Fruit fly (Drosophila melanogaster) whole organism, embryonic: ENCODE measurements around the gene CG18675.

ENCODE experiments used
- ATbp ChIP-seq: fragments of 200-800 bp; sonication (Bioruptor generic); optimal IDR thresholded peaks from 2 replicates; lab custom pipeline; 2017; ENCODE audit warnings: missing biosample characterization, mild to moderate bottlenecking, missing genetic modification characterization, missing genetic modification reagents
- Abd-B ChIP-seq: fragments of 200-800 bp; sonication (Bioruptor generic); optimal IDR thresholded peaks from 2 replicates; lab custom pipeline; 2018; ENCODE audit warnings: missing biosample characterization, mild to moderate bottlenecking, missing genetic modification characterization, moderate library complexity
- Antp ChIP-seq: fragments of 200-800 bp; sonication (Bioruptor generic); optimal IDR thresholded peaks from 3 replicates; lab custom pipeline; 2016; ENCODE audit warnings: missing biosample characterization, missing genetic modification characterization
- CG10431 ChIP-seq: fragments of 200-800 bp; sonication (Bioruptor generic); optimal IDR thresholded peaks from 3 replicates; lab custom pipeline; 2018; ENCODE audit warnings: missing biosample characterization, mild to moderate bottlenecking, missing genetic modification characterization
- CG12155 ChIP-seq: fragments of 200-800 bp; sonication (Bioruptor generic); optimal IDR thresholded peaks from 3 replicates; lab custom pipeline; 2016; ENCODE audit warnings: missing biosample characterization, missing genetic modification characterization
- CG12391 ChIP-seq: fragments of 200-800 bp; sonication (Bioruptor generic); optimal IDR thresholded peaks from 3 replicates; lab custom pipeline; 2018; ENCODE audit warnings: missing biosample characterization, mild to moderate bottlenecking, missing genetic modification characterization, moderate library complexity
- CG14710 ChIP-seq: fragments of 200-800 bp; sonication (Bioruptor generic); optimal IDR thresholded peaks from 3 replicates; lab custom pipeline; 2019; ENCODE audit warnings: missing biosample characterization, mild to moderate bottlenecking, missing genetic modification characterization, moderate library complexity
- CG15601 ChIP-seq: fragments of 200-800 bp; sonication (Bioruptor generic); optimal IDR thresholded peaks from 3 replicates; lab custom pipeline; 2019; ENCODE audit warnings: missing biosample characterization, mild to moderate bottlenecking, missing genetic modification characterization, moderate library complexity
- CG15696 ChIP-seq: fragments of 200-800 bp; sonication (Bioruptor generic); optimal IDR thresholded peaks from 2 replicates; lab custom pipeline; 2019; ENCODE audit warnings: missing biosample characterization, mild to moderate bottlenecking, missing genetic modification characterization, moderate library complexity
- CG2202 ChIP-seq: fragments of 200-800 bp; sonication (Bioruptor generic); optimal IDR thresholded peaks from 2 replicates; lab custom pipeline; 2018; ENCODE audit warnings: missing biosample characterization, mild to moderate bottlenecking, missing genetic modification characterization
- CG32532 ChIP-seq: fragments of 200-800 bp; sonication (Bioruptor generic); IDR thresholded peaks from 2 replicates; pipeline ENCODE4 v1.3.6; 2022; ENCODE audit warnings: missing biosample characterization, missing genetic modification characterization
- CG4328 ChIP-seq: fragments of 200-800 bp; sonication (Bioruptor generic); optimal IDR thresholded peaks from 3 replicates; lab custom pipeline; 2017; ENCODE audit warnings: missing biosample characterization, missing genetic modification reagents, missing genetic modification characterization
- CG4424 ChIP-seq: fragments of 200-800 bp; sonication (Bioruptor generic); optimal IDR thresholded peaks from 3 replicates; lab custom pipeline; 2016; ENCODE audit warnings: missing biosample characterization, missing genetic modification characterization
- CG7357 ChIP-seq: fragments of 200-800 bp; sonication (Bioruptor generic); IDR thresholded peaks from 3 replicates; pipeline ENCODE4 v1.3.6; 2022; ENCODE audit warnings: missing biosample characterization, missing genetic modification characterization
- CG9876 ChIP-seq: fragments of 200-800 bp; sonication (Bioruptor generic); optimal IDR thresholded peaks from 2 replicates; lab custom pipeline; 2016; ENCODE audit warnings: missing biosample characterization, missing genetic modification characterization
- Lhr ChIP-seq: fragments of 200-800 bp; sonication (Bioruptor generic); optimal IDR thresholded peaks from 3 replicates; lab custom pipeline; 2017; ENCODE audit warnings: mild to moderate bottlenecking, missing biosample characterization, missing genetic modification reagents, missing genetic modification characterization
- Max ChIP-seq: fragments of 200-800 bp; sonication (Bioruptor generic); optimal IDR thresholded peaks from 2 replicates; lab custom pipeline; 2016; ENCODE audit warnings: missing biosample characterization, mild to moderate bottlenecking, missing genetic modification characterization
- Nf-YB ChIP-seq: fragments of 200-800 bp; sonication (Bioruptor generic); optimal IDR thresholded peaks from 3 replicates; lab custom pipeline; 2019; ENCODE audit warnings: missing biosample characterization, mild to moderate bottlenecking, missing genetic modification characterization, moderate library complexity
- Nf-YC ChIP-seq: fragments of 200-800 bp; optimal IDR thresholded peaks from 3 replicates; lab custom pipeline; 2019; ENCODE audit warnings: missing biosample characterization, mild to moderate bottlenecking, missing genetic modification characterization, moderate library complexity
- Oli ChIP-seq: fragments of 200-800 bp; sonication (Bioruptor generic); optimal IDR thresholded peaks from 2 replicates; lab custom pipeline; 2018; ENCODE audit warnings: missing biosample characterization, mild to moderate bottlenecking, missing genetic modification characterization, moderate library complexity
- PHDP ChIP-seq: fragments of 200-800 bp; sonication (Bioruptor generic); optimal IDR thresholded peaks from 3 replicates; lab custom pipeline; 2018; ENCODE audit warnings: missing biosample characterization, mild to moderate bottlenecking, missing genetic modification characterization, moderate library complexity
- Scr ChIP-seq: fragments of 200-800 bp; sonication (Bioruptor generic); IDR thresholded peaks from 2 replicates; pipeline ENCODE4 v1.3.6; 2022; ENCODE audit warnings: missing biosample characterization, missing genetic modification characterization; ENCODE audit not compliant: partially characterized antibody
- Six4 ChIP-seq: fragments of 200-800 bp; sonication (Bioruptor generic); optimal IDR thresholded peaks from 2 replicates; lab custom pipeline; 2016; ENCODE audit warnings: missing biosample characterization, missing genetic modification characterization
- Ssrp ChIP-seq: fragments of 200-800 bp; sonication (Bioruptor generic); optimal IDR thresholded peaks from 2 replicates; lab custom pipeline; 2018; ENCODE audit warnings: missing biosample characterization, mild to moderate bottlenecking, missing genetic modification characterization, moderate library complexity
- Vsx1 ChIP-seq: fragments of 200-800 bp; sonication (Bioruptor generic); optimal IDR thresholded peaks from 2 replicates; lab custom pipeline; 2017; ENCODE audit warnings: missing biosample characterization, mild to moderate bottlenecking, missing genetic modification characterization, missing genetic modification reagents
- ac ChIP-seq: fragments of 200-800 bp; sonication (Bioruptor generic); optimal IDR thresholded peaks from 3 replicates; lab custom pipeline; 2017; ENCODE audit warnings: missing biosample characterization, mild to moderate bottlenecking, missing genetic modification characterization
- ara ChIP-seq: fragments of 200-800 bp; sonication (Bioruptor generic); IDR thresholded peaks from 2 replicates; pipeline ENCODE4 v1.3.6; 2022; ENCODE audit warnings: missing biosample characterization, missing genetic modification characterization
- bab2 ChIP-seq: fragments of 200-800 bp; sonication (Bioruptor generic); optimal IDR thresholded peaks from 2 replicates; lab custom pipeline; 2016; ENCODE audit warnings: missing biosample characterization, missing genetic modification characterization
- bsh ChIP-seq, 2 experiments: fragments of 200-800 bp; sonication (Bioruptor generic); optimal IDR thresholded peaks; 2 replicates each; lab custom pipeline; 2017 to 2018; ENCODE audit warnings: mild to moderate bottlenecking in 2 of 2, missing biosample characterization in 2 of 2, missing genetic modification characterization in 2 of 2, moderate library complexity in 1 of 2
- btn ChIP-seq: fragments of 200-800 bp; sonication (Bioruptor generic); optimal IDR thresholded peaks from 2 replicates; lab custom pipeline; 2016; ENCODE audit warnings: missing biosample characterization, missing genetic modification characterization
- chinmo ChIP-seq: fragments of 200-800 bp; sonication (Bioruptor generic); IDR thresholded peaks from 4 replicates; pipeline ENCODE4 v1.3.6; 2022; ENCODE audit warnings: missing biosample characterization, missing genetic modification characterization; ENCODE audit not compliant: partially characterized antibody
- corto ChIP-seq: fragments of 200-800 bp; sonication (Bioruptor generic); optimal IDR thresholded peaks from 2 replicates; lab custom pipeline; 2016; ENCODE audit warnings: missing biosample characterization, mild to moderate bottlenecking, missing genetic modification characterization, moderate library complexity
- dmrt11E ChIP-seq: fragments of 200-800 bp; sonication (Bioruptor generic); optimal IDR thresholded peaks from 3 replicates; lab custom pipeline; 2018; ENCODE audit warnings: missing biosample characterization, mild to moderate bottlenecking, missing genetic modification characterization, moderate library complexity
- eve ChIP-seq, 2 experiments: fragments of >200 bp; optimal IDR thresholded peaks; 2 replicates each; lab custom pipeline; 2017; ENCODE audit warnings: missing biosample characterization in 2 of 2, missing genetic modification characterization in 2 of 2
- exex ChIP-seq: fragments of 200-800 bp; sonication (Bioruptor generic); optimal IDR thresholded peaks from 4 replicates; lab custom pipeline; 2018; ENCODE audit warnings: missing biosample characterization, mild to moderate bottlenecking, missing genetic modification characterization, moderate library complexity
- gcm ChIP-seq: fragments of 200-800 bp; sonication (Bioruptor generic); optimal IDR thresholded peaks from 2 replicates; lab custom pipeline; 2019; ENCODE audit warnings: missing biosample characterization, mild to moderate bottlenecking, missing genetic modification characterization, moderate library complexity
- grn ChIP-seq: fragments of 200-800 bp; sonication (Bioruptor generic); optimal IDR thresholded peaks from 3 replicates; lab custom pipeline; 2017; ENCODE audit warnings: missing biosample characterization, missing genetic modification characterization
- lola ChIP-seq, 3 experiments: fragments of >200 bp in 2 of 3; fragments of 200-800 bp in 1 of 3; sonication (Bioruptor generic) in 1 of 3; optimal IDR thresholded peaks; 2 replicates each; lab custom pipeline; 2017 to 2019; ENCODE audit warnings: missing biosample characterization in 3 of 3, missing genetic modification characterization in 3 of 3, mild to moderate bottlenecking in 1 of 3, moderate library complexity in 1 of 3
- lov ChIP-seq, 2 experiments: fragments of 200-800 bp in 1 of 2; fragments of >200 bp in 1 of 2; sonication (Bioruptor generic) in 1 of 2; IDR thresholded peaks in 1 of 2; optimal IDR thresholded peaks in 1 of 2; 2 replicates in 1 of 2; 3 replicates in 1 of 2; pipeline versions ENCODE4 v1.3.6 to Lab custom; 2017 to 2022; ENCODE audit warnings: missing biosample characterization in 1 of 2, missing genetic modification characterization in 1 of 2
- pros ChIP-seq: fragments of 200-800 bp; sonication (Bioruptor generic); optimal IDR thresholded peaks from 3 replicates; lab custom pipeline; 2019; ENCODE audit warnings: missing biosample characterization, mild to moderate bottlenecking, missing genetic modification characterization, moderate library complexity
- sens ChIP-seq: fragments of 200-800 bp; sonication (Bioruptor generic); peaks from one replicate; lab custom pipeline; 2016; ENCODE audit warnings: missing biosample characterization, missing genetic modification characterization
- slp2 ChIP-seq: fragments of 200-800 bp; sonication (Bioruptor generic); optimal IDR thresholded peaks from 2 replicates; lab custom pipeline; 2016; ENCODE audit warnings: missing biosample characterization, missing genetic modification characterization
- sqz ChIP-seq: fragments of 200-800 bp; sonication (Bioruptor generic); optimal IDR thresholded peaks from 3 replicates; lab custom pipeline; 2018; ENCODE audit warnings: missing biosample characterization, mild to moderate bottlenecking, missing genetic modification characterization
- tx ChIP-seq: fragments of 200-800 bp; sonication (Bioruptor generic); optimal IDR thresholded peaks from 2 replicates; lab custom pipeline; 2016; ENCODE audit warnings: missing biosample characterization, missing genetic modification characterization
- z ChIP-seq: fragments of 200-800 bp; sonication (Bioruptor generic); IDR thresholded peaks from 3 replicates; pipeline ENCODE4 v1.3.6; 2022; ENCODE audit warnings: missing biosample characterization, missing genetic modification characterization
- zf30C ChIP-seq: fragments of 200-800 bp; sonication (Bioruptor generic); optimal IDR thresholded peaks from 3 replicates; lab custom pipeline; 2018; ENCODE audit warnings: missing biosample characterization, mild to moderate bottlenecking, missing genetic modification characterization
- zfh2 ChIP-seq: fragments of 200-800 bp; sonication (Bioruptor generic); optimal IDR thresholded peaks from 2 replicates; lab custom pipeline; 2016; ENCODE audit warnings: missing biosample characterization, missing genetic modification characterization

The CG18675 gene

DNA sequence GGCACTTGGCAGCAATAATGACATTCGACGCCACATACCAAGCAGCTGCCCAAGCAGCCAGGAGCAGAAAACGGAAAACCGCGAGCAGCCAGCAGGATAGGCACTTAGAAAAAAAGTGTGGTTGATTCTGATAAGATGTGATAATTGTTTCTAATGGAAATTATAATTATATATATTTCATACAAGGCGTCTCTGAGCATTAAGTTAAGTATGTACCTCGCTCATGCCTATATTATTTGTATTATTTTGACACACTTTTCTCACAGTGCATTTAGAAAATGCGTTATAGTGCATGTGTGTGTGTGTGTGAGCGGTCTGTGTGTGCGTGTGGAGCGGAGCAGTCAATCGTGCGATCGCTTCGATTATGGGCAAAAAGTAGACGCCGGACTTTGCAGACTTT, 15.3 kb upstream of the CG18675 start (continued):
- TF ChIP-seq bsh (GFP tag; optimal IDR thresholded peaks at IDR 0.05; lab: Kevin White, UChicago) (peak; percentile 23 to 47), CG32532 (no peak), gcm (no peak), ATbp (GFP tag; lab: Kevin White, UChicago) (no peak), btn (GFP tag; lab: Kevin White, UChicago) (no peak), CG7357 (GFP tag; lab: Robert Waterston, UW) (no peak), Max (GFP tag; lab: Kevin White, UChicago) (no peak), Ssrp (tag; lab: Kevin White, UChicago) (peak; percentile 3), Oli (peak; percentile 13), CG4424 (GFP tag; lab: Kevin White, UChicago) (peak; percentile 60), chinmo (no peak), corto (peak; percentile 44), Scr (GFP tag; lab: Robert Waterston, UW) (no peak), lola (GFP tag; optimal IDR thresholded peaks at IDR 0.05; lab: Kevin White, UChicago) (peak in 1 of 3 experiments; percentile 58), Six4 (GFP tag; lab: Kevin White, UChicago) (no peak), zfh2 (GFP tag; lab: Kevin White, UChicago) (no peak), Vsx1 (GFP tag; lab: Kevin White, UChicago) (no peak), ac (GFP tag; lab: Kevin White, UChicago) (peak; percentile 39), CG15696 (peak; percentile 83), eve (GFP tag; optimal IDR thresholded peaks at IDR 0.05; lab: Kevin White, UChicago) (peak in 1 of 2 experiments; percentile 17), lov (optimal IDR thresholded peaks at IDR 0.05; lab: Kevin White, UChicago) (no peak), lov (GFP tag; IDR thresholded peaks at IDR 0.05; lab: Robert Waterston, UW) (0 out of 3 replicates have a peak, but pooled peaks have one; percentile 17), ara (GFP tag; lab: Robert Waterston, UW) (peak; percentile 66; the same call in 1 of the 2 replicates), CG2202 (tag; lab: Kevin White, UChicago) (peak; percentile 12), CG15601 (tag; lab: Kevin White, UChicago) (no peak), grn (no peak), CG10431 (no peak), Abd-B (peak; percentile 15), exex (no peak), CG12391 (peak; percentile 34), bab2 (GFP tag; lab: Kevin White, UChicago) (no peak), Antp (GFP tag; lab: Kevin White, UChicago) (no peak), CG4328 (GFP tag; lab: Kevin White, UChicago) (no peak), dmrt11E (tag; lab: Kevin White, UChicago) (peak; percentile 69), CG14710 (tag; lab: Kevin White, UChicago) (peak; percentile 39), slp2 (GFP tag; lab: Kevin White, UChicago) (no peak)

DNA sequence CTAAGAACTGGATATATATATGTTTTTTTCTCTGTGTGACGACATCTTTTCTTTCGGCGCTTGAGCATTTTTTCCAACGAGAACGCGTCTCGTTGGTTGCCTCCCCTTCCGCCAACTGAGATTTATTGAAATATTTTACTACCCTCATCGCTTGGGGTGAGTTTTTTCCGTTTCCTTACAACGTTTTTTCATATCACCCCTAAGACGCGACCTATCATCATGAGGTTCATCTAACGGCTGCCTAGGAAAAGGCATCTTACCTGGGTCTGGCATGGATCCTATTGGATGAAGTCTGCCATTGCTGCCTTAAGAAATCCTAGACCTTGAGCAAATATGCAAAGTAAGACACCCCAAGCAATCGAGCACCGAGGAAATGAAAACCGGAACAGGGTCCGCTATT, 14.4 kb upstream of the CG18675 start:
- no peak for TF ChIP-seq tx (GFP tag; lab: Kevin White, UChicago)
- TF ChIP-seq zf30C (GFP tag; lab: Kevin White, UChicago): peak; percentile 25
- peak; percentile 30 for TF ChIP-seq CG12155 (GFP tag; lab: Kevin White, UChicago)
- TF ChIP-seq Lhr (GFP tag; lab: Kevin White, UChicago): no peak
- TF ChIP-seq Nf-YC: peak; percentile 88
- peak; percentile 66 for TF ChIP-seq sens (GFP tag; lab: Kevin White, UChicago)
- TF ChIP-seq sqz (GFP tag; lab: Kevin White, UChicago): peak; percentile 48
- peak; percentile 94 for TF ChIP-seq pros
- TF ChIP-seq PHDP (tag; lab: Kevin White, UChicago): no peak
- no peak for TF ChIP-seq CG9876
- TF ChIP-seq z (GFP tag; lab: Robert Waterston, UW): peak; percentile 60; the same call in 1 of the 3 replicates
- TF ChIP-seq Nf-YB: peak; percentile 93
